Fruit fly (Drosophila melanogaster): Measurements from ENCODE around the gene Rubicon.

DNA sequence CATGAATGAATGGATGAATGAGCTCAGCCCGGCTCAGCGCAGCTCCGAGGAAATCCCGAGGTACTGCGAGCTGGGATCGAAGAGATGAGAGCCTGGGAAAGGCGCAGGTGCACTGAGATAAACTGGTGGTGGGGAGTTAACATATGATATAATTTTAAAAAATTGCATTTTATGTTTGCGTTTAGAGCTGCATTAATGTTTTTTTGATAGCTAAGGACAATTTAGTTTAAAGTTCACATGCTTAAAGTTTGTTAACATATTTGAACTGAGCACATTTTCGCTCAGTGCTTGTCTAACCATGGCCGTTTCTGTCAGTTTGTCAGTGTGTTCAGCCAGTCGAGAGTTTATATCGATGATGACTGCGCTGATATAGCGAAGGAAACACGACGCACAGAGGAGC, 53.4 kb downstream of the Rubicon start:
- TF ChIP-seq psq (optimal IDR thresholded peaks at IDR 0.05) (no peak), EcR (GFP tag; optimal IDR thresholded peaks at IDR 0.05) (no peak), CG8478 (optimal IDR thresholded peaks at IDR 0.05) (no peak), pan (optimal IDR thresholded peaks at IDR 0.05) (no peak)

Data from whole organism.